Worm (Caenorhabditis elegans): ENCODE measurements around the gene pigw-1.

The pigw-1 gene

DNA sequence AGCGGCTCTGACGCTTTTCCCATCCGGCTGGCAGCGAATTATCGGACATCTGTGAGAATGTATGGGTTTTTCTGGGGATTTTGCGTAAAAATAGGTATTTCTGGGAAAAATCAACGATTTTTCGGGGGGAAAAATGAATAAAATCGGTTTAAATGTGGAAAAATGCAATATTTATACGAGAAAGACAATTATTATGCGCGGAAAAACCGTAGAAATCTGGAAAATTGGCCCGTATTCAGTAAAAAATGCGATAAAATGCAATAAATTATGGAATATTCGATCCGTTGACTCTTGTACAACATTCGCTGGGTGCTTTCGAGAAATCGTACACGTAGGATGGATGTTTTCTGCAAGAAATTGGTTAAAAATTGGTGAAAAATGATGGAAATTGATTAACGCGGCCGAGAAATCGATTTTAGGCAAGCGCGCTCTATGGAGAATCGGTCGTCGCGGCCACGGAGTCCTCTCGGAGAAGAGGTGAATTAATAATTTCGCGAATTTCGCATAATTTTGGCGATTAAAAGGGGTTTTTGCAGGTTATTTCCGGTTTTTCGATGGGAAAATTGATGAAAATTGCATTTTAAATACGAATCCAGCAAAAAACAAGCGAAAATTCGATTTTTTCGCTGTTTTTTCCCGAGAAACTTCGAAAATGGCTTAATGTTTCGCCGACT, 4.4 kb upstream of the pigw-1 start, which contains the start of gene pinn-1 (continued):
- TF ChIP-seq hpl-2 (GFP tag; optimal IDR thresholded peaks at IDR 0.05) (peak; percentile 56), aly-2 (tag; optimal IDR thresholded peaks at IDR 0.05) (peak; percentile 61), unc-30 (tag; optimal IDR thresholded peaks at IDR 0.05) (no peak), mab-9 (GFP tag; IDR thresholded peaks at IDR 0.05) (peak; percentile 95), snu-23 (GFP tag; optimal IDR thresholded peaks at IDR 0.05) (peak; percentile 94), nhr-47 (tag; optimal IDR thresholded peaks at IDR 0.05) (peak; percentile 97), lsy-2 (tag; optimal IDR thresholded peaks at IDR 0.05) (peak; percentile 90 to 91), egl-13 (tag; optimal IDR thresholded peaks at IDR 0.05) (peak; percentile 97), sox-4 (tag; optimal IDR thresholded peaks at IDR 0.05) (peak; percentile 95), nhr-20 (tag; optimal IDR thresholded peaks at IDR 0.05) (peak; percentile 92), grh-1 (GFP tag; IDR thresholded peaks at IDR 0.05) (peak; percentile 90), nhr-77 (tag; optimal IDR thresholded peaks at IDR 0.05) (peak; percentile 67), ceh-88 (GFP tag; IDR thresholded peaks at IDR 0.05) (peak; percentile 79), efl-3 (GFP tag; optimal IDR thresholded peaks at IDR 0.05) (peak; percentile 89), mep-1 (tag; optimal IDR thresholded peaks at IDR 0.05) (peak; percentile 81), nhr-71 (tag; optimal IDR thresholded peaks at IDR 0.05) (peak; percentile 96), tbx-2 (tag; optimal IDR thresholded peaks at IDR 0.05) (peak; percentile 95), lin-14 (GFP tag; optimal IDR thresholded peaks at IDR 0.05) (peak; percentile 92), fos-1 (tag; optimal IDR thresholded peaks at IDR 0.05) (peak; percentile 50), lir-3 (tag; optimal IDR thresholded peaks at IDR 0.05; ENCODE audit: poor library complexity) (peak; percentile 97), ama-1 (optimal IDR thresholded peaks at IDR 0.05) (no peak), nhr-12 (tag; optimal IDR thresholded peaks at IDR 0.05) (no peak), unc-62 (GFP tag; optimal IDR thresholded peaks at IDR 0.05) (no peak), ztf-11 (tag; optimal IDR thresholded peaks at IDR 0.05) (peak in 1 of 2 experiments; percentile 98), nhr-84 (tag; optimal IDR thresholded peaks at IDR 0.05) (no peak), dsc-1 (tag; optimal IDR thresholded peaks at IDR 0.05) (peak; percentile 97), aha-1 (tag; optimal IDR thresholded peaks at IDR 0.05) (no peak), lin-15B (tag; optimal IDR thresholded peaks at IDR 0.05) (peak; percentile 94), ceh-82 (tag; optimal IDR thresholded peaks at IDR 0.05) (peak; percentile 95 to 98 (median 95)), nhr-76 (tag; optimal IDR thresholded peaks at IDR 0.05) (no peak), sup-37 (GFP tag; optimal IDR thresholded peaks at IDR 0.05) (peak; percentile 83), ets-5 (GFP tag; IDR thresholded peaks at IDR 0.05) (no peak), skn-1 (tag; optimal IDR thresholded peaks at IDR 0.05) (peak; percentile 84), pqm-1 (tag; optimal IDR thresholded peaks at IDR 0.05) (peak; percentile 49), nhr-28 (tag; optimal IDR thresholded peaks at IDR 0.05) (no peak), ceh-90 (tag; optimal IDR thresholded peaks at IDR 0.05) (peak; percentile 97), blmp-1 (tag; optimal IDR thresholded peaks at IDR 0.05) (peak; percentile 49), egl-27 (tag; optimal IDR thresholded peaks at IDR 0.05) (no peak), fkh-10 (GFP tag; optimal IDR thresholded peaks at IDR 0.05) (peak; percentile 75), hlh-17 (GFP tag; optimal IDR thresholded peaks at IDR 0.05; ENCODE audit: borderline replicate concordance) (peak; percentile 96), irx-1 (tag; optimal IDR thresholded peaks at IDR 0.05) (peak; percentile 98), zag-1 (tag; optimal IDR thresholded peaks at IDR 0.05) (no peak), nhr-237 (tag; optimal IDR thresholded peaks at IDR 0.05) (peak; percentile 53), fkh-8 (tag; optimal IDR thresholded peaks at IDR 0.05) (peak; percentile 96), sptf-1 (tag; optimal IDR thresholded peaks at IDR 0.05) (no peak), elt-2 (tag; optimal IDR thresholded peaks at IDR 0.05) (peak; percentile 86), C16A3.4 (tag; optimal IDR thresholded peaks at IDR 0.05) (peak; percentile 90), rnt-1 (tag; optimal IDR thresholded peaks at IDR 0.05) (peak; percentile 100), alr-1 (tag; optimal IDR thresholded peaks at IDR 0.05; ENCODE audit: borderline replicate concordance) (no peak), mdl-1 (tag; optimal IDR thresholded peaks at IDR 0.05) (peak in 1 of 2 experiments; percentile 79), efl-1 (optimal IDR thresholded peaks at IDR 0.05) (peak; percentile 87 to 89), efl-1 (GFP tag; optimal IDR thresholded peaks at IDR 0.05 in 1 of 2) (peak; percentile 83 to 98), elt-3 (tag; optimal IDR thresholded peaks at IDR 0.05) (peak in 2 of 6 experiments; percentile 74 to 76)

Measured in whole organism, L1 larva.